Fruit fly (Drosophila melanogaster): ENCODE measurements around the gene CG14957.

DNA sequence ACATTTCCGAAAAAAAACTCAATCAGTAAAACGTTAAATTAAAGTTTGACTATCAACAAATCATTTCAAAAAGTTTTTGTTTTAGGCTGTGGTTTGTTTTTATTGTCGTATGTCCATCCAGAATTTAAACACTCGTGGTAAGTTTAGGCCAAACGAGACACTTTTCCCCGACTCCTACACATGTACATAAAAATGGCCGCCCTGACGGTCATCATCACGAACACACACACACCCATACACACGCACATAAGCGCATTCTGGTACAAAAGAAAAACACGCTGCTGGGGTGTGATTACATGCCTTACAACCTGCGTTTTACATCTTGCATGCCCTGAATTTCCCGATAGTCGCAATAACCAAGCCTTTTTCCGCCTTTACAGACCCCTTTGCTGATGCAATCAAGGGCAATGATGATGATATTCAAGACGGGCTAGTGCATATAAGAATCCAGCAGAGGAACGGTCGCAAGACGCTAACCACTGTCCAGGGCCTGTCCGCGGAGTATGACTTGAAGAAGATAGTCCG is 36.1 kb downstream of the CG14957 start:
- TF ChIP-seq psq (optimal IDR thresholded peaks at IDR 0.05) (no peak), Myc (optimal IDR thresholded peaks at IDR 0.05) (no peak), ttk (optimal IDR thresholded peaks at IDR 0.05) (no peak), insv (optimal IDR thresholded peaks at IDR 0.05) (no peak), Sin3A (optimal IDR thresholded peaks at IDR 0.05) (no peak), h (optimal IDR thresholded peaks at IDR 0.05) (no peak)
